Worm (Caenorhabditis elegans) whole organism, late embryonic: ENCODE data around the gene Y75B12A.2.

Experiments
- ceh-22 ChIP-seq: sonication (generic microtip); optimal IDR thresholded peaks from 2 replicates; lab custom pipeline; 2017; ENCODE audit warnings: missing biosample characterization, missing genetic modification characterization
- ceh-24 ChIP-seq: sonication (generic microtip); optimal IDR thresholded peaks from 2 replicates; lab custom pipeline; 2016; ENCODE audit warnings: mild to moderate bottlenecking, missing genetic modification characterization, missing compliant biosample characterization
- nfya-1 ChIP-seq: sonication (generic microtip); optimal IDR thresholded peaks from 2 replicates; lab custom pipeline; 2017; ENCODE audit warnings: missing genetic modification characterization, mild to moderate bottlenecking, missing compliant biosample characterization, antibody characterized with exemption, moderate library complexity

- no peak for TF ChIP-seq nfya-1 (tag; lab: Kevin White, UChicago)
- no peak for TF ChIP-seq ceh-22
- TF ChIP-seq ceh-24 (tag; lab: Kevin White, UChicago): no peak
Measured at ce11 chrV:15063987-15064386, 45.4 kb upstream of the Y75B12A.2 start, which contains the start of gene rap-2.
